Worm (Caenorhabditis elegans) whole organism, L4 larva: ENCODE results near the gene lgc-54.

Source experiments
- T20F7.1 ChIP-seq: fragments of 200-800 bp; sonication (Bioruptor generic); optimal IDR thresholded peaks from 2 replicates; lab custom pipeline; 2018; ENCODE audit warnings: mild to moderate bottlenecking, missing genetic modification characterization, missing compliant biosample characterization
- Y105C5A.15 ChIP-seq: fragments of 200-800 bp; sonication (Bioruptor generic); IDR thresholded peaks from 2 replicates; pipeline ENCODE4 v1.3.6; 2022; ENCODE audit warnings: missing genetic modification characterization, missing compliant biosample characterization
- Y75B8A.6 ChIP-seq: fragments of 200-800 bp; sonication (Bioruptor generic); IDR thresholded peaks from 2 replicates; pipeline ENCODE4 v1.3.6; 2022; ENCODE audit warnings: missing genetic modification reagents, missing genetic modification characterization, missing compliant biosample characterization
- ama-1 ChIP-seq: fragments of 150-350 bp; optimal IDR thresholded peaks from 2 replicates; lab custom pipeline; 2014; ENCODE audit warnings: inconsistent platforms, mixed read lengths
- ceh-20 ChIP-seq: fragments of 200-800 bp; sonication (Bioruptor generic); IDR thresholded peaks from 2 replicates; pipeline ENCODE4 v1.3.6; 2022; ENCODE audit warnings: missing genetic modification reagents, missing genetic modification characterization, missing compliant biosample characterization
- ceh-28 ChIP-seq: fragments of 150-350 bp; optimal IDR thresholded peaks from 2 replicates; lab custom pipeline; 2014; ENCODE audit warnings: missing biosample characterization, missing genetic modification reagents, missing genetic modification characterization
- daf-12 ChIP-seq: fragments of 150-350 bp; optimal IDR thresholded peaks from 2 replicates; lab custom pipeline; 2014; ENCODE audit warnings: missing biosample characterization, missing genetic modification reagents, missing genetic modification characterization
- daf-19 ChIP-seq: fragments of 200-800 bp; sonication (Bioruptor generic); conservative IDR thresholded peaks from 2 replicates; pipeline ENCODE4 v1.3.6; 2022; ENCODE audit warnings: missing genetic modification characterization, missing compliant biosample characterization
- daf-8 ChIP-seq: fragments of 200-800 bp; sonication (Bioruptor generic); IDR thresholded peaks from 2 replicates; pipeline ENCODE4 v1.3.6; 2022; ENCODE audit warnings: missing genetic modification characterization, missing compliant biosample characterization
- dmd-8 ChIP-seq: fragments of 200-800 bp; sonication (Bioruptor generic); IDR thresholded peaks from 2 replicates; pipeline ENCODE4 v1.3.6; 2022; ENCODE audit warnings: missing genetic modification characterization, missing compliant biosample characterization
- dpl-1 ChIP-seq: fragments of 150-350 bp; optimal IDR thresholded peaks from 2 replicates; lab custom pipeline; 2014; ENCODE audit warnings: missing biosample characterization, missing genetic modification reagents, missing genetic modification characterization
- dve-1 ChIP-seq: sonication (generic microtip); optimal IDR thresholded peaks from 2 replicates; lab custom pipeline; 2017; ENCODE audit warnings: antibody characterized with exemption, mild to moderate bottlenecking, missing genetic modification characterization, missing compliant biosample characterization; ENCODE audit not compliant: insufficient read depth
- egl-27 ChIP-seq: sonication (generic microtip); optimal IDR thresholded peaks from 3 replicates; lab custom pipeline; 2017; ENCODE audit warnings: missing biosample characterization, missing genetic modification reagents, missing genetic modification characterization
- fos-1 ChIP-seq: fragments of 150-350 bp; optimal IDR thresholded peaks from 2 replicates; lab custom pipeline; 2014; ENCODE audit warnings: missing biosample characterization, missing genetic modification characterization
- hlh-30 ChIP-seq: sonication (generic microtip); optimal IDR thresholded peaks from 2 replicates; lab custom pipeline; 2017; ENCODE audit warnings: antibody characterized with exemption, mild to moderate bottlenecking, missing genetic modification characterization, missing compliant biosample characterization; ENCODE audit not compliant: insufficient read depth
- hmg-1.1 ChIP-seq: fragments of 200-800 bp; sonication (Bioruptor generic); IDR thresholded peaks from 2 replicates; pipeline ENCODE4 v1.3.6; 2022; ENCODE audit warnings: missing genetic modification reagents, missing genetic modification characterization, missing compliant biosample characterization
- lin-1 ChIP-seq: fragments of 200-800 bp; sonication (Bioruptor generic); IDR thresholded peaks from 2 replicates; pipeline ENCODE4 v1.3.6; 2022; ENCODE audit warnings: missing genetic modification reagents, missing genetic modification characterization, missing compliant biosample characterization
- lin-15B ChIP-seq: fragments of 150-350 bp; sonication (generic microtip); optimal IDR thresholded peaks from 3 replicates; lab custom pipeline; 2014; ENCODE audit warnings: missing biosample characterization, missing genetic modification characterization
- lir-3 ChIP-seq: sonication (generic microtip); optimal IDR thresholded peaks from 2 replicates; lab custom pipeline; 2016; ENCODE audit warnings: mild to moderate bottlenecking, missing genetic modification characterization, missing compliant biosample characterization
- lsy-2 ChIP-seq, 2 experiments: fragments of 150-350 bp in 1 of 2; sonication (generic microtip) in 1 of 2; optimal IDR thresholded peaks; 2 replicates each; lab custom pipeline; 2014 to 2017; ENCODE audit warnings: missing biosample characterization in 2 of 2, missing genetic modification characterization in 2 of 2
- mdl-1 ChIP-seq, 2 experiments: fragments of 150-350 bp in 1 of 2; sonication (generic microtip) in 1 of 2; optimal IDR thresholded peaks; 2 replicates each; lab custom pipeline; 2014 to 2017; ENCODE audit warnings: missing biosample characterization in 2 of 2, missing genetic modification characterization in 2 of 2
- mep-1 ChIP-seq: fragments of 150-350 bp; sonication (generic microtip); optimal IDR thresholded peaks from 3 replicates; lab custom pipeline; 2014; ENCODE audit warnings: missing biosample characterization, missing genetic modification characterization
- mes-2 ChIP-seq: sonication (generic microtip); optimal IDR thresholded peaks from 2 replicates; lab custom pipeline; 2016; ENCODE audit warnings: missing genotype, mild to moderate bottlenecking, missing genetic modification characterization, missing compliant biosample characterization; ENCODE audit not compliant: poor library complexity, severe bottlenecking
- mxl-3 ChIP-seq: fragments of 200-800 bp; sonication (Bioruptor generic); optimal IDR thresholded peaks from 2 replicates; lab custom pipeline; 2018; ENCODE audit warnings: mild to moderate bottlenecking, missing genetic modification characterization, missing compliant biosample characterization
- nhr-11 ChIP-seq: fragments of 150-350 bp; optimal IDR thresholded peaks from 2 replicates; lab custom pipeline; 2014; ENCODE audit warnings: missing biosample characterization, missing genetic modification characterization
- nhr-25 ChIP-seq: sonication (generic microtip); optimal IDR thresholded peaks from 2 replicates; lab custom pipeline; 2017; ENCODE audit warnings: missing genetic modification characterization, mild to moderate bottlenecking, missing compliant biosample characterization, antibody characterized with exemption, moderate library complexity, borderline replicate concordance; ENCODE audit not compliant: insufficient read depth
- nhr-28 ChIP-seq: fragments of 150-350 bp; optimal IDR thresholded peaks from 2 replicates; lab custom pipeline; 2014; ENCODE audit warnings: missing biosample characterization, missing genetic modification characterization
- nhr-42 ChIP-seq: fragments of 200-800 bp; sonication (Bioruptor generic); IDR thresholded peaks from 2 replicates; pipeline ENCODE4 v1.3.6; 2022; ENCODE audit warnings: missing genetic modification characterization, missing compliant biosample characterization
- nhr-48 ChIP-seq: sonication (generic microtip); optimal IDR thresholded peaks from 2 replicates; lab custom pipeline; 2016; ENCODE audit warnings: mild to moderate bottlenecking, missing genetic modification characterization, missing compliant biosample characterization
- nhr-6 ChIP-seq: fragments of 150-350 bp; optimal IDR thresholded peaks from 2 replicates; lab custom pipeline; 2014; ENCODE audit warnings: missing biosample characterization, missing genetic modification characterization
- nhr-77 ChIP-seq: fragments of 150-350 bp; optimal IDR thresholded peaks from 2 replicates; lab custom pipeline; 2014; ENCODE audit warnings: missing biosample characterization, missing genetic modification characterization
- rbr-2 ChIP-seq: sonication (generic microtip); optimal IDR thresholded peaks from 2 replicates; lab custom pipeline; 2016; ENCODE audit warnings: missing genotype, missing genetic modification characterization, missing compliant biosample characterization
- set-16 ChIP-seq: fragments of 200-800 bp; sonication (Bioruptor generic); IDR thresholded peaks from 2 replicates; pipeline ENCODE4 v1.3.6; 2022; ENCODE audit warnings: missing genetic modification reagents, missing genetic modification characterization, missing compliant biosample characterization
- skn-1 ChIP-seq: fragments of 150-350 bp; optimal IDR thresholded peaks from 2 replicates; lab custom pipeline; 2014; ENCODE audit warnings: missing biosample characterization, missing genetic modification characterization
- spr-1 ChIP-seq: sonication (generic microtip); optimal IDR thresholded peaks from 2 replicates; lab custom pipeline; 2016; ENCODE audit warnings: mild to moderate bottlenecking, missing genetic modification characterization, missing compliant biosample characterization
- unc-130 ChIP-seq: sonication (generic microtip); optimal IDR thresholded peaks from 2 replicates; lab custom pipeline; 2016; ENCODE audit warnings: missing genetic modification reagents, missing genetic modification characterization, missing compliant biosample characterization

Gene lgc-54

ce11 chrV:6796894-6797293 is 49.5 kb downstream of the lgc-54 start:
- TF ChIP-seq hlh-30 (peak; percentile 0), mxl-3 (peak; percentile 70), nhr-11 (tag; lab: Kevin White, UChicago) (peak; percentile 18), rbr-2 (tag; lab: Kevin White, UChicago) (peak; percentile 25), hmg-1.1 (GFP tag; lab: Robert Waterston, UW) (peak; percentile 66), mes-2 (tag; lab: Kevin White, UChicago) (no peak), mep-1 (tag; lab: Kevin White, UChicago) (peak; percentile 56), dpl-1 (GFP tag; lab: Kevin White, UChicago) (peak; percentile 36), nhr-28 (tag; lab: Kevin White, UChicago) (peak; percentile 38), skn-1 (tag; lab: Kevin White, UChicago) (no peak), dve-1 (tag; lab: Kevin White, UChicago) (peak; percentile 24), lir-3 (no peak), nhr-42 (GFP tag; lab: Robert Waterston, UW) (no peak), mdl-1 (tag; optimal IDR thresholded peaks at IDR 0.05; lab: Kevin White, UChicago) (peak in 1 of 2 experiments; percentile 50)

- TF ChIP-seq unc-130 (GFP tag; lab: Kevin White, UChicago) (no peak), spr-1 (tag; lab: Kevin White, UChicago) (no peak), egl-27 (tag; lab: Kevin White, UChicago) (no peak), lin-15B (tag; lab: Kevin White, UChicago) (no peak)
Measured at ce11 chrV:6796264-6796663, 50.1 kb downstream of the lgc-54 start.

ce11 chrV:6793744-6794239 is 52.6 kb downstream of the lgc-54 start, which contains the start of gene ZC404.1:
Gene ZC404.1 (plus strand): TSS chrV:6794189.
- TF ChIP-seq mes-2 (tag; lab: Kevin White, UChicago) = peak; percentile 28
- no peak for TF ChIP-seq fos-1
- peak; percentile 21 for TF ChIP-seq rbr-2 (tag; lab: Kevin White, UChicago)
- 0 out of 2 replicates have a peak, but pooled peaks have one; percentile 11 for TF ChIP-seq hmg-1.1 (GFP tag; lab: Robert Waterston, UW)
- no peak for TF ChIP-seq ceh-28 (tag; lab: Kevin White, UChicago)
- peak; percentile 62 for TF ChIP-seq set-16 (GFP tag; lab: Robert Waterston, UW)

ce11 chrV:6792973-6793372 is 53.4 kb downstream of the lgc-54 start:
- TF ChIP-seq nhr-6 (tag; lab: Kevin White, UChicago) (no peak), daf-19 (GFP tag; lab: Robert Waterston, UW) (no peak), Y105C5A.15 (GFP tag; lab: Robert Waterston, UW) (no peak), lsy-2 (tag; optimal IDR thresholded peaks at IDR 0.05; lab: Kevin White, UChicago) (peak in 1 of 2 experiments; percentile 8), mep-1 (tag; lab: Kevin White, UChicago) (no peak), mdl-1 (tag; optimal IDR thresholded peaks at IDR 0.05; lab: Kevin White, UChicago) (no peak), daf-8 (no peak), nhr-25 (no peak), nhr-48 (tag; lab: Kevin White, UChicago) (no peak)

ce11 chrV:6792565-6792964 is 53.8 kb downstream of the lgc-54 start, which contains the start of gene gck-2:
Gene gck-2 (minus strand): TSS chrV:6792665.
- TF ChIP-seq egl-27 (tag; lab: Kevin White, UChicago) (no peak), ceh-20 (GFP tag; lab: Robert Waterston, UW) (no peak), daf-12 (tag; lab: Kevin White, UChicago) (no peak), fos-1 (no peak), dpl-1 (GFP tag; lab: Kevin White, UChicago) (no peak), Y75B8A.6 (GFP tag; lab: Robert Waterston, UW) (no peak), rbr-2 (tag; lab: Kevin White, UChicago) (no peak), dmd-8 (GFP tag; lab: Robert Waterston, UW) (no peak), skn-1 (tag; lab: Kevin White, UChicago) (no peak), ama-1 (lab: Kevin White, UChicago) (no peak), nhr-77 (no peak), T20F7.1 (no peak), nhr-28 (tag; lab: Kevin White, UChicago) (no peak), lin-1 (GFP tag; lab: Robert Waterston, UW) (no peak)
